Fruit fly (Drosophila melanogaster): ENCODE data around the gene CG34337.

CG34337 gene

DNA sequence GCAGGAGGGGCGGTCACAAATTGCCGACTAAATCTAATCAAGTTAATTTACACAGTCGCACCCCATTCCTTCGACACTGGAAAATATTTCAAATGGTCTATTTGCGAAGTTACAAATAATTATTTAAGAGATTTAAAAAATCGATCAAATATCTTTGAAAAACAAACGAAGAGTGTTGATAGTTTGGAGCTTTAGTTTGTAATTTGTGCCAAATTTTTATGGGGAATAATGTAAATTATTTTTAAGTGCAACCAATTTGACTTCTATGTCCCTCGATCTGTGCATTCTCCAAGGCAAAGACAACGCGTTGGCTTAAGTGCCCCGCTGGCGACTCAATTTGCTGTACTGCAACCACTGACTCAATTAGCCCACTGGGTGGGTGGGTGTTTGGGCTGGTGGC, 822 bp downstream of the CG34337 start:
- TF ChIP-seq CG8478 (optimal IDR thresholded peaks at IDR 0.05) (no peak), usp (GFP tag; optimal IDR thresholded peaks at IDR 0.05) (no peak), EcR (GFP tag; optimal IDR thresholded peaks at IDR 0.05) (no peak), psq (optimal IDR thresholded peaks at IDR 0.05) (no peak), Dll (optimal IDR thresholded peaks at IDR 0.05) (no peak), pan (optimal IDR thresholded peaks at IDR 0.05) (no peak)

- TF ChIP-seq pan (optimal IDR thresholded peaks at IDR 0.05) (no peak), psq (optimal IDR thresholded peaks at IDR 0.05) (no peak), usp (GFP tag; optimal IDR thresholded peaks at IDR 0.05) (no peak), CG8478 (optimal IDR thresholded peaks at IDR 0.05) (no peak), EcR (GFP tag; optimal IDR thresholded peaks at IDR 0.05) (no peak), Dll (optimal IDR thresholded peaks at IDR 0.05) (no peak)
Observed at dm6 chrX:7418294-7418693, 1.2 kb downstream of the CG34337 start, which contains the start of gene rumpel. rumpel (plus strand) TSS chrX:7418594.

DNA sequence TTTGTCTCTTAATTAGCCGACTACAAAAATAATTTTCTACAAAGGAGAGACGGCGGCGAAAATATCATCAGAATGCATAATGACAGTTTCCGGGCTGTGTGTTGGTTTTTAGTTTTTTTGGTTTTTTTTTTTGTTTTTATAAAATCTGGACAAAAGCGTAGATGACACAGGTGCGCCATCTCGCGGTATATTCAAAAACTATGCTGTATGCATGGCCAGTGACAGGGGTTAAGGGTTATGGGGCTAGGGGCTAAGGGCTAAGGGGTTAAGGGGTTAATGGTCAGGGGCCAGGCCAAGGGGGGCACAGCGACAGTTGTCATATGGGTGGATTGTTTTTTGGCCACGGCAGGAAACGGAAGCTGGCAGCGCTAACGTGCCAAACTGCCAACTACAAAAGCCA, 5.5 kb downstream of the CG34337 start:
- no peak for TF ChIP-seq CG8478 (optimal IDR thresholded peaks at IDR 0.05)
- TF ChIP-seq usp (GFP tag; optimal IDR thresholded peaks at IDR 0.05): no peak
- TF ChIP-seq Dll (optimal IDR thresholded peaks at IDR 0.05): no peak
- no peak for TF ChIP-seq EcR (GFP tag; optimal IDR thresholded peaks at IDR 0.05)
- no peak for TF ChIP-seq psq (optimal IDR thresholded peaks at IDR 0.05)
- TF ChIP-seq pan (optimal IDR thresholded peaks at IDR 0.05): no peak

DNA sequence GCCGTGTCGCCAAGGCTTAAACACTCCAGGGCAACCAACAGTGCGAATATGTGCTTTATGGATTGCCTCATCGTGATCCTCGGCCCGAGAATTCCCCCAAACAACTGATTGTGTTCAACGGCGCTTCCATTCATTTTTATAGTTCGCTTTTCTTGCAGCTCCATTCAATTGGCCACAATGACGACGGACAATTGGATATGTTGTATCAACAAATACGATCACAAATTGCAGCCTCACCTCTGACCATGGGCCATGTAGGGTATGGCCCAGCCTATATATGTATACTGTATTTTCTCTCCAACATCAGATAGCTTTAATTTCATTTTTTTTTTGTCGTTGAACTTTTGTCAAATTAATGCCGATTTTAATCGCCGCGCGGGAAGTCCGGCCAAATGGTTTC, 7.7 kb downstream of the CG34337 start, which contains the start of gene CG15036:
Gene CG15036, minus strand, starts transcription at position 101 of the 400 bp plus-strand sequence.
- TF ChIP-seq usp (GFP tag; optimal IDR thresholded peaks at IDR 0.05) (no peak), CG8478 (optimal IDR thresholded peaks at IDR 0.05) (no peak)

DNA sequence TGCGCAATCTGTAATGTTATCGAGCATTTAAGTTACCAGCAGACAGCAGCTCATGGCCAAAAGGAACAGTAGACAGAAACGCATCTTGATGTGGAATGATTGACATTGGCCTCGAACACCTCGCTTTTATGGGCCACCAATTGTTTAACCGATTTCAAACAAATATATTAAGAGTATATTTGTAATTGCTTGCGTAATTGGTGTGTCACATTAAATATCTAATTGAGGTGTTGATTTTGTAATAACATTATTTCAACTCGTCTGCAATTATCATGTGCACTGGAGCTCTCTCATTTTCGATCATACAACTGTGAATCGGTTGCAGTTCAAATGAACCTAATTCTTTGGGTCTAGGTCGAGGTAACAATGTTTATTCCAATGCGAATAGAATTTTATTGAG, 8.6 kb downstream of the CG34337 start, which contains the start of gene CG32726:
Gene CG32726, minus strand, starts transcription at position 101 of the 400 bp plus-strand sequence.
- TF ChIP-seq usp (GFP tag; optimal IDR thresholded peaks at IDR 0.05) (no peak), CG8478 (optimal IDR thresholded peaks at IDR 0.05) (no peak), Dll (optimal IDR thresholded peaks at IDR 0.05) (no peak), psq (optimal IDR thresholded peaks at IDR 0.05) (no peak), EcR (GFP tag; optimal IDR thresholded peaks at IDR 0.05) (no peak), pan (optimal IDR thresholded peaks at IDR 0.05) (no peak)

dm6 chrX:7432393-7432792, 15.3 kb downstream of the CG34337 start:
- TF ChIP-seq CG8478 (optimal IDR thresholded peaks at IDR 0.05): no peak
- no peak for TF ChIP-seq usp (GFP tag; optimal IDR thresholded peaks at IDR 0.05)
- no peak for TF ChIP-seq EcR (GFP tag; optimal IDR thresholded peaks at IDR 0.05)
- TF ChIP-seq Dll (optimal IDR thresholded peaks at IDR 0.05): no peak
- TF ChIP-seq pan (optimal IDR thresholded peaks at IDR 0.05): no peak
- no peak for TF ChIP-seq psq (optimal IDR thresholded peaks at IDR 0.05)

DNA sequence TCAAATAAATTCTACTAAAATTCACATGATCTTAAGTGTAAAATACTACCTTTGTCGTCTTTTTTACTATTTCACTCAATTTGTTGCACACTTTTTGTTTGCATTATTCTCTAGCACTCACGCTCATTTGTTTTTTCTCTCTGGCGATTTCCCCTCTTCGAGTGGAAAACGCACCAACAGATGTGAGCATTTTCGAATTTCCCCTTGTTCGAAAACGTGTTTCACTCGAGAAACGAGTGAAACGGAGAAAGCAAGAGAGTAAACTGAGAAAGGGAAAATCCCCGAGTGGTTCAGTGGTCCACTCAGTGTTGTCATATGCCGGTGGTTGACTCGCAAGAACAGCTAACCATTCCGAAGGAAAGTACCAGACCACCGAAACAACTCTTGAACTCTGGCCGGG, 28.0 kb downstream of the CG34337 start:
- TF ChIP-seq Dll (optimal IDR thresholded peaks at IDR 0.05) (no peak), psq (optimal IDR thresholded peaks at IDR 0.05) (no peak), pan (optimal IDR thresholded peaks at IDR 0.05) (no peak), usp (GFP tag; optimal IDR thresholded peaks at IDR 0.05) (no peak), EcR (GFP tag; optimal IDR thresholded peaks at IDR 0.05) (no peak)

DNA sequence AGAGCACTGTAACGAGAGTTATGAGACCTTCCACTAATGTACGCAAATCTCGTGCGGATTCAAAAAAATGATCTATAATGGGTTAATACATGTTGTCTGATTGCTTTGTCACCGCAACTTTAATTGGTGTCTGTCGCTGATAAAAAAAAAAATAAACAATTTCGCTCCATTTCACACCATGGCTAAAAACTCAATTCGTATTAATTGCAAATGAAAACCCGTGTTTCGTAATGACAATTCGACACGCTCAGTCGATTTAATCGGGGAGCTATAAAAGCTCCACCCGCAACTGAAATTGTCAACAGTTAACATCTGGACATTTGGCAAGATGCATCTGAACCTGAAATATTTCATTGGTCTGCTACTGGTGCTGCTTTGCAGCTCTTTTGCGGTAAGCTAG, 34.9 kb downstream of the CG34337 start, which contains the start of gene CG11368:
Gene CG11368, plus strand, starts transcription at position 301 of the 400 bp plus-strand sequence.
- TF ChIP-seq pan (optimal IDR thresholded peaks at IDR 0.05) (no peak), usp (GFP tag; optimal IDR thresholded peaks at IDR 0.05) (no peak), EcR (GFP tag; optimal IDR thresholded peaks at IDR 0.05) (no peak), psq (optimal IDR thresholded peaks at IDR 0.05) (no peak), CG8478 (optimal IDR thresholded peaks at IDR 0.05) (no peak), Dll (optimal IDR thresholded peaks at IDR 0.05) (no peak)

- TF ChIP-seq psq (optimal IDR thresholded peaks at IDR 0.05): no peak
- no peak for TF ChIP-seq EcR (GFP tag; optimal IDR thresholded peaks at IDR 0.05)
- TF ChIP-seq CG8478 (optimal IDR thresholded peaks at IDR 0.05): no peak
- no peak for TF ChIP-seq pan (optimal IDR thresholded peaks at IDR 0.05)
- TF ChIP-seq Dll (optimal IDR thresholded peaks at IDR 0.05): no peak
- TF ChIP-seq usp (GFP tag; optimal IDR thresholded peaks at IDR 0.05): no peak
Observed at dm6 chrX:7453236-7453635, 36.2 kb downstream of the CG34337 start, which contains the start of gene CG43198. CG43198 (minus strand) TSS chrX:7453336.

DNA sequence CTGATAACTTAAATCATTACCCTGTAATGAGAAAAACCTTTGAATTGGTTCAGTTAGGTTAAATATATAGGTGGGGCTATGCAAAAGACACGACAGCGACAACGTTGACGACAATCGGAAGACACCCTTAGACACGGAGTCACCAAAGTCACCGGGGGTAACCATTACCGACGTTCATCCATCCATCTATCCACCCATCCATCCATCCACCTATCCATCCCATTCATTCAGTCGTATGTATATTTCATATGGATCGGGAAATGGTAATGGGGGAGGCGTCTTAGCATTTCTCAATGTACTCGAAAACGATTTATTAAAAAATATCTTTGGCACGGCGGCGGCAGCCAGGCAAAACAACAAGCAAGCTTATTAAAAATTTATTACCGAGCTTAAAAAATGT, 45.0 kb downstream of the CG34337 start:
- TF ChIP-seq usp (GFP tag; optimal IDR thresholded peaks at IDR 0.05) (no peak), EcR (GFP tag; optimal IDR thresholded peaks at IDR 0.05) (no peak), pan (optimal IDR thresholded peaks at IDR 0.05) (no peak), Dll (optimal IDR thresholded peaks at IDR 0.05) (no peak), CG8478 (optimal IDR thresholded peaks at IDR 0.05) (no peak), psq (optimal IDR thresholded peaks at IDR 0.05) (no peak)

dm6 chrX:7466328-7466727, 49.3 kb downstream of the CG34337 start:
- TF ChIP-seq psq (optimal IDR thresholded peaks at IDR 0.05) (no peak), usp (GFP tag; optimal IDR thresholded peaks at IDR 0.05) (no peak), EcR (GFP tag; optimal IDR thresholded peaks at IDR 0.05) (no peak), CG8478 (optimal IDR thresholded peaks at IDR 0.05) (no peak), pan (optimal IDR thresholded peaks at IDR 0.05) (no peak), Dll (optimal IDR thresholded peaks at IDR 0.05) (no peak)

All from whole organism.